Fruit fly (Drosophila melanogaster) whole organism, embryonic: ENCODE data around the gene Bap111.

Experiments
- Bdp1 ChIP-seq: fragments of 200-800 bp; sonication (Bioruptor generic); optimal IDR thresholded peaks from 3 replicates; lab custom pipeline; 2016; ENCODE audit warnings: missing biosample characterization, missing genetic modification characterization
- Bgb ChIP-seq: fragments of 200-800 bp; sonication (Bioruptor generic); IDR thresholded peaks from 2 replicates; pipeline ENCODE4 v1.3.6; 2022; ENCODE audit warnings: missing biosample characterization, missing genetic modification characterization; ENCODE audit not compliant: partially characterized antibody
- Bteb2 ChIP-seq: fragments of 200-800 bp; sonication (Bioruptor generic); optimal IDR thresholded peaks from 2 replicates; lab custom pipeline; 2016; ENCODE audit warnings: missing biosample characterization, missing genetic modification characterization
- CG11398 ChIP-seq: fragments of 200-800 bp; sonication (Bioruptor generic); optimal IDR thresholded peaks from 2 replicates; lab custom pipeline; 2016; ENCODE audit warnings: missing biosample characterization, missing genetic modification characterization
- CG12744 ChIP-seq: fragments of 200-800 bp; sonication (Bioruptor generic); optimal IDR thresholded peaks from 2 replicates; lab custom pipeline; 2016; ENCODE audit warnings: missing biosample characterization, missing genetic modification characterization
- CG13424 ChIP-seq: fragments of 200-800 bp; sonication (Bioruptor generic); optimal IDR thresholded peaks from 2 replicates; lab custom pipeline; 2019; ENCODE audit warnings: missing biosample characterization, mild to moderate bottlenecking, missing genetic modification characterization, moderate library complexity
- CG15011 ChIP-seq: fragments of 200-800 bp; sonication (Bioruptor generic); optimal IDR thresholded peaks from 3 replicates; lab custom pipeline; 2018; ENCODE audit warnings: missing biosample characterization, mild to moderate bottlenecking, missing genetic modification characterization
- CG15514 ChIP-seq: fragments of 200-800 bp; sonication (Bioruptor generic); optimal IDR thresholded peaks from 3 replicates; lab custom pipeline; 2017; ENCODE audit warnings: missing biosample characterization, missing genetic modification characterization, mild to moderate bottlenecking, moderate library complexity, missing genetic modification reagents
- CG1603 ChIP-seq: fragments of 200-800 bp; sonication (Bioruptor generic); optimal IDR thresholded peaks from 2 replicates; lab custom pipeline; 2019; ENCODE audit warnings: missing biosample characterization, mild to moderate bottlenecking, missing genetic modification characterization, moderate library complexity
- CG17568 ChIP-seq: fragments of 200-800 bp; sonication (Bioruptor generic); optimal IDR thresholded peaks from 2 replicates; lab custom pipeline; 2018; ENCODE audit warnings: missing biosample characterization, mild to moderate bottlenecking, missing genetic modification characterization, moderate library complexity
- CG17912 ChIP-seq: fragments of 200-800 bp; sonication (Bioruptor generic); optimal IDR thresholded peaks from 2 replicates; lab custom pipeline; 2018; ENCODE audit warnings: missing biosample characterization, mild to moderate bottlenecking, missing genetic modification characterization
- CG1792 ChIP-seq: fragments of 200-800 bp; sonication (Bioruptor generic); optimal IDR thresholded peaks from 2 replicates; lab custom pipeline; 2016; ENCODE audit warnings: missing biosample characterization, missing genetic modification characterization
- CG2120 ChIP-seq: fragments of 200-800 bp; sonication (Bioruptor generic); optimal IDR thresholded peaks from 3 replicates; lab custom pipeline; 2016; ENCODE audit warnings: missing biosample characterization, missing genetic modification characterization
- CG31388 ChIP-seq: fragments of 200-800 bp; sonication (Bioruptor generic); optimal IDR thresholded peaks from 2 replicates; lab custom pipeline; 2016; ENCODE audit warnings: missing biosample characterization, missing genetic modification characterization
- CG4360 ChIP-seq: fragments of 200-800 bp; sonication (Bioruptor generic); IDR thresholded peaks from 2 replicates; pipeline ENCODE4 v1.3.6; 2022; ENCODE audit warnings: missing biosample characterization, missing genetic modification characterization
- CG5180 ChIP-seq: fragments of 200-800 bp; sonication (Bioruptor generic); optimal IDR thresholded peaks from 3 replicates; lab custom pipeline; 2017; ENCODE audit warnings: missing biosample characterization, missing genetic modification characterization, mild to moderate bottlenecking, moderate library complexity, missing genetic modification reagents
- CG7271 ChIP-seq: fragments of 200-800 bp; sonication (Bioruptor generic); optimal IDR thresholded peaks from 2 replicates; lab custom pipeline; 2018; ENCODE audit warnings: missing biosample characterization, mild to moderate bottlenecking, missing genetic modification characterization, moderate library complexity
- CG7556 ChIP-seq: fragments of 200-800 bp; sonication (Bioruptor generic); optimal IDR thresholded peaks from 2 replicates; lab custom pipeline; 2017; ENCODE audit warnings: missing biosample characterization, mild to moderate bottlenecking, missing genetic modification characterization
- CG7987 ChIP-seq: fragments of 200-800 bp; sonication (Bioruptor generic); optimal IDR thresholded peaks from 2 replicates; lab custom pipeline; 2018; ENCODE audit warnings: missing biosample characterization, mild to moderate bottlenecking, missing genetic modification characterization, moderate library complexity
- CG9876 ChIP-seq: fragments of 200-800 bp; sonication (Bioruptor generic); optimal IDR thresholded peaks from 2 replicates; lab custom pipeline; 2016; ENCODE audit warnings: missing biosample characterization, missing genetic modification characterization
- Doc3 ChIP-seq: fragments of 200-800 bp; sonication (Bioruptor generic); IDR thresholded peaks from 3 replicates; pipeline ENCODE4 v1.3.6; 2022; ENCODE audit warnings: missing biosample characterization, missing genetic modification characterization; ENCODE audit not compliant: partially characterized antibody
- HmgZ ChIP-seq: fragments of 200-800 bp; sonication (Bioruptor generic); optimal IDR thresholded peaks from 2 replicates; lab custom pipeline; 2018; ENCODE audit warnings: missing biosample characterization, mild to moderate bottlenecking, missing genetic modification characterization
- Lhr ChIP-seq: fragments of 200-800 bp; sonication (Bioruptor generic); optimal IDR thresholded peaks from 3 replicates; lab custom pipeline; 2017; ENCODE audit warnings: mild to moderate bottlenecking, missing biosample characterization, missing genetic modification reagents, missing genetic modification characterization
- NC2β ChIP-seq: fragments of 200-800 bp; sonication (Bioruptor generic); optimal IDR thresholded peaks from 2 replicates; lab custom pipeline; 2016; ENCODE audit warnings: missing biosample characterization, missing genetic modification characterization
- Rfx ChIP-seq: fragments of 200-800 bp; sonication (Bioruptor generic); IDR thresholded peaks from 2 replicates; pipeline ENCODE4 v1.3.6; 2022; ENCODE audit warnings: missing biosample characterization, missing genetic modification characterization
- Sin3A ChIP-seq: fragments of >200 bp; optimal IDR thresholded peaks from 2 replicates; lab custom pipeline; 2018
- Six4 ChIP-seq: fragments of 200-800 bp; sonication (Bioruptor generic); optimal IDR thresholded peaks from 2 replicates; lab custom pipeline; 2016; ENCODE audit warnings: missing biosample characterization, missing genetic modification characterization
- Sry-β ChIP-seq: fragments of 200-800 bp; sonication (Bioruptor generic); optimal IDR thresholded peaks from 2 replicates; lab custom pipeline; 2018; ENCODE audit warnings: missing biosample characterization, mild to moderate bottlenecking, missing genetic modification characterization, moderate library complexity
- Taf1 ChIP-seq: fragments of 200-800 bp; sonication (Bioruptor generic); IDR thresholded peaks from 2 replicates; pipeline ENCODE4 v1.3.6; 2022; ENCODE audit warnings: missing biosample characterization, missing genetic modification characterization
- br ChIP-seq: fragments of >200 bp; optimal IDR thresholded peaks from 2 replicates; lab custom pipeline; 2017
- cg ChIP-seq: fragments of 200-800 bp; sonication (Bioruptor generic); optimal IDR thresholded peaks from 3 replicates; lab custom pipeline; 2019; ENCODE audit warnings: missing biosample characterization, mild to moderate bottlenecking, missing genetic modification characterization, moderate library complexity
- crc ChIP-seq: fragments of 200-800 bp; sonication (Bioruptor generic); optimal IDR thresholded peaks from 2 replicates; lab custom pipeline; 2016; ENCODE audit warnings: missing biosample characterization, missing genetic modification characterization
- fd64A ChIP-seq: fragments of 200-800 bp; sonication (Bioruptor generic); optimal IDR thresholded peaks from 3 replicates; lab custom pipeline; 2018; ENCODE audit warnings: missing biosample characterization, mild to moderate bottlenecking, missing genetic modification characterization
- fru ChIP-seq: fragments of >200 bp; optimal IDR thresholded peaks from 2 replicates; lab custom pipeline; 2017
- gce ChIP-seq: fragments of 200-800 bp; sonication (Bioruptor generic); IDR thresholded peaks from 3 replicates; pipeline ENCODE4 v1.3.6; 2022; ENCODE audit warnings: missing biosample characterization, missing genetic modification characterization
- gem ChIP-seq: fragments of 200-800 bp; sonication (Bioruptor generic); optimal IDR thresholded peaks from 2 replicates; lab custom pipeline; 2019; ENCODE audit warnings: missing biosample characterization, mild to moderate bottlenecking, missing genetic modification characterization, moderate library complexity
- hb ChIP-seq: fragments of 200-800 bp; sonication (Bioruptor generic); IDR thresholded peaks from 3 replicates; pipeline ENCODE4 v1.3.6; 2022; ENCODE audit warnings: missing biosample characterization, missing genetic modification characterization; ENCODE audit not compliant: partially characterized antibody
- kah ChIP-seq: fragments of 200-800 bp; sonication (Bioruptor generic); optimal IDR thresholded peaks from 2 replicates; lab custom pipeline; 2018; ENCODE audit warnings: missing biosample characterization, mild to moderate bottlenecking, missing genetic modification characterization
- mam ChIP-seq: fragments of 200-800 bp; sonication (Bioruptor generic); optimal IDR thresholded peaks from 3 replicates; lab custom pipeline; 2016; ENCODE audit warnings: missing biosample characterization, missing genetic modification characterization
- mld ChIP-seq: fragments of 200-800 bp; sonication (Bioruptor generic); IDR thresholded peaks from 3 replicates; pipeline ENCODE4 v1.3.6; 2022; ENCODE audit warnings: missing biosample characterization, missing genetic modification characterization; ENCODE audit not compliant: partially characterized antibody
- nom ChIP-seq: fragments of 200-800 bp; sonication (Bioruptor generic); optimal IDR thresholded peaks from 2 replicates; lab custom pipeline; 2017; ENCODE audit warnings: missing biosample characterization, missing genetic modification characterization, mild to moderate bottlenecking, moderate library complexity, missing genetic modification reagents
- p53 ChIP-seq: fragments of 200-800 bp; sonication (Bioruptor generic); optimal IDR thresholded peaks from 2 replicates; lab custom pipeline; 2016; ENCODE audit warnings: missing biosample characterization, missing genetic modification characterization
- pb ChIP-seq: fragments of 200-800 bp; sonication (Bioruptor generic); optimal IDR thresholded peaks from 3 replicates; lab custom pipeline; 2016; ENCODE audit warnings: missing biosample characterization, missing genetic modification characterization
- pita ChIP-seq: fragments of 200-800 bp; sonication (Bioruptor generic); optimal IDR thresholded peaks from 2 replicates; lab custom pipeline; 2017; ENCODE audit warnings: missing biosample characterization, mild to moderate bottlenecking, missing genetic modification characterization
- pros ChIP-seq: fragments of 200-800 bp; sonication (Bioruptor generic); optimal IDR thresholded peaks from 3 replicates; lab custom pipeline; 2019; ENCODE audit warnings: missing biosample characterization, mild to moderate bottlenecking, missing genetic modification characterization, moderate library complexity
- sc ChIP-seq, 3 experiments: fragments of >200 bp in 2 of 3; fragments of 200-800 bp in 1 of 3; sonication (Bioruptor generic) in 1 of 3; optimal IDR thresholded peaks; 2 replicates in 2 of 3; 3 replicates in 1 of 3; lab custom pipeline; 2017; ENCODE audit warnings: mild to moderate bottlenecking in 1 of 3, missing biosample characterization in 1 of 3, missing genetic modification characterization in 1 of 3, missing genetic modification reagents in 1 of 3
- sens ChIP-seq: fragments of 200-800 bp; sonication (Bioruptor generic); peaks from one replicate; lab custom pipeline; 2016; ENCODE audit warnings: missing biosample characterization, missing genetic modification characterization
- tna ChIP-seq: fragments of 200-800 bp; sonication (Bioruptor generic); IDR thresholded peaks from 2 replicates; pipeline ENCODE4 v1.3.6; 2022; ENCODE audit warnings: missing biosample characterization, missing genetic modification characterization; ENCODE audit not compliant: partially characterized antibody
- zfh1 ChIP-seq: fragments of 200-800 bp; sonication (Bioruptor generic); IDR thresholded peaks from 3 replicates; pipeline ENCODE4 v1.3.6; 2022; ENCODE audit warnings: missing biosample characterization, missing genetic modification characterization

Bap111 gene

DNA sequence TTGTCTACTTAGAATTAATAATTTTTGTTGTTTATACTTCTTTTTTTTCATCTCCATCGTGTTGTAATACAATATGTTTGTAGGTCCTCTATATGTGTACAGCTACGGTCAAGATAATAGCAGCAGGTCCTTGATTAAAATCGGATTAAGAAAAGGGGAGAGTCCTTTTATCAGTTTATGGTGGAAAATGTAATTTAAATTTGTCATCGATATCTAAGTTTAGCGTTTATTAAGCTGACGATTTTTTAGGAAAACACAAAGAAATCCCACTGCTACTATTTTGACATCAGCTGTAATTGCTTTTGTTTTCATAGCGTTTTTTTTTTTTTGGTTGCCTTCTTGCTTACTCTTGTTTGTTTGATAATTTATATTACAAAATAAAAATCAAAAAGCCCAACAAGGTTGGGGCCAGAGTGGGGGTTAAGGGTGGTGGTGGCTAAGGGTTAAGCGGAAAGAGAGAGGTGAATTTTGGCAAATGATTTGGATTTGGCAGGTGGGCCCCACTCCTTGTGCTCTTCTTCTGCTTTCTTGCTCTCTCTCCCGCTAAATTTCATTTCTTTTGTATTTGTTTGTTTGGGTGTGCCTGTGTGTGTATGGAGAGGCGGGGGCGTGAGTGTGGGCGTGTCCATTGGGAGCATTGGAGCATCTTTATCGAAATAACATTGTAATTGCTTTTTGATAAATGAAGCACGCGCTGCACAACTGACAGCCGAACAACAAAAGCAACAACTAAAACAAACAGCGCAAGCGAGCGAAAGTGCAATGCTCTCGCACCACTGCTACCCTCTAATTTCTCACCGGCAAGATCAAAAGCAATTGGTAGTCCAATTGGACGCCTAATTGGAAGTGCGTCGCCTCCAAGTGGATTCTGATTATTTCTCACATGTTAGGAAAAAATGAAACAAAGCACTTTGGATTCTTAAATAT is 28.0 kb upstream of the Bap111 start (continued):
- TF ChIP-seq zfh1 (GFP tag; lab: Robert Waterston, UW) (0 out of 3 replicates have a peak, but pooled peaks have one; percentile 6), CG15011 (peak; percentile 14), sens (GFP tag; lab: Kevin White, UChicago) (peak; percentile 89), CG2120 (GFP tag; lab: Kevin White, UChicago) (peak; percentile 68), hb (GFP tag; lab: Robert Waterston, UW) (no peak), fd64A (no peak), Six4 (peak; percentile 32), Bteb2 (peak; percentile 39), CG1792 (no peak), CG7987 (no peak), CG4360 (GFP tag; lab: Robert Waterston, UW) (no peak), mam (GFP tag; lab: Kevin White, UChicago) (peak; percentile 47), fru (lab: Kevin White, UChicago) (no peak), NC2β (GFP tag; lab: Kevin White, UChicago) (no peak), CG15514 (GFP tag; lab: Kevin White, UChicago) (peak; percentile 21), CG7556 (GFP tag; lab: Kevin White, UChicago) (peak; percentile 46), CG7271 (tag; lab: Kevin White, UChicago) (no peak), Sry-β (GFP tag; lab: Kevin White, UChicago) (no peak), pros (GFP tag; lab: Kevin White, UChicago) (no peak), gce (GFP tag; lab: Robert Waterston, UW) (no peak), CG11398 (GFP tag; lab: Kevin White, UChicago) (no peak), sc (optimal IDR thresholded peaks at IDR 0.05; lab: Kevin White, UChicago) (no peak), sc (GFP tag; optimal IDR thresholded peaks at IDR 0.05; lab: Kevin White, UChicago) (no peak), pita (GFP tag; lab: Kevin White, UChicago) (no peak), CG17568 (GFP tag; lab: Kevin White, UChicago) (peak; percentile 32), p53 (GFP tag; lab: Kevin White, UChicago) (no peak), CG12744 (GFP tag; lab: Kevin White, UChicago) (no peak), cg (GFP tag; lab: Kevin White, UChicago) (peak; percentile 22), Bgb (0 out of 2 replicates have a peak, but pooled peaks have one; percentile 9), CG17912 (GFP tag; lab: Kevin White, UChicago) (no peak), CG9876 (GFP tag; lab: Kevin White, UChicago) (no peak), Sin3A (lab: Kevin White, UChicago) (no peak), HmgZ (tag; lab: Kevin White, UChicago) (no peak), br (lab: Kevin White, UChicago) (no peak), Doc3 (GFP tag; lab: Robert Waterston, UW) (no peak), pb (GFP tag; lab: Kevin White, UChicago) (no peak), Taf1 (peak; percentile 19; the same call in 1 of the 2 replicates), CG1603 (tag; lab: Kevin White, UChicago) (peak; percentile 35), Bdp1 (no peak), mld (no peak), CG31388 (GFP tag; lab: Kevin White, UChicago) (no peak), Rfx (GFP tag; lab: Robert Waterston, UW) (peak; percentile 34; the same call in 1 of the 2 replicates), crc (GFP tag; lab: Kevin White, UChicago) (no peak), kah (GFP tag; lab: Kevin White, UChicago) (no peak), Lhr (GFP tag; lab: Kevin White, UChicago) (no peak), nom (GFP tag; lab: Kevin White, UChicago) (no peak), CG5180 (GFP tag; lab: Kevin White, UChicago) (no peak), tna (GFP tag; lab: Robert Waterston, UW) (no peak), CG13424 (peak; percentile 50), gem (peak; percentile 71)
